Fruit fly (Drosophila melanogaster): Measurements from ENCODE around the gene Lcp65Ab2.

The Lcp65Ab2 gene

DNA sequence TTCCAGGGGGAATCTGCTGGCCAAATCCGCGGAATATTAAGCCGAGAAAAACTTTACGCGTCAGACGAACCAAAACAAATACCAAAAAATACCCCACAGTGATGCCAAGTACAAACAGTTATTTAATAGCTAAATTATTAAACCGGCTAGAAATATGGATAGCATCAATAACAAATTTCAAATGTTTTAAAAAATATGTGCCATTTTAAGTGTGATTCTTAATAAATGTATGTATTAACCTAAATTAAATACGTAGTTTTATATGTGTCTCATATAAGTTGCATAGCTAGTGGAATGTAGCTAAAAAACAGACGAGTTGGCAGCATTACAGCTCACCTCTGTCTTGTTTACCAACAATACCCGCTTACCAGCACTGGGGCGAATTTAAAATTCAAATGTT is 35.3 kb downstream of the Lcp65Ab2 start, which contains the start of gene CG10274 (continued):
- TF ChIP-seq kah (GFP tag; optimal IDR thresholded peaks at IDR 0.05) (no peak), slbo (GFP tag; IDR thresholded peaks at IDR 0.05) (peak; percentile 84), dmrt99B (tag; optimal IDR thresholded peaks at IDR 0.05) (no peak), CG15479 (GFP tag; optimal IDR thresholded peaks at IDR 0.05) (no peak), CG17912 (GFP tag; optimal IDR thresholded peaks at IDR 0.05) (no peak), CG16863 (GFP tag; optimal IDR thresholded peaks at IDR 0.05) (peak; percentile 64), Tbp (GFP tag; optimal IDR thresholded peaks at IDR 0.05) (peak; percentile 56), CG8944 (GFP tag; optimal IDR thresholded peaks at IDR 0.05) (peak; percentile 63)

dm6 chr3L:6184884-6185438 is 38.5 kb downstream of the Lcp65Ab2 start, which contains the start of the genes D19B and CG43293:
Gene D19B (minus strand): TSS chr3L:6184920.
Gene CG43293 (plus strand): TSS chr3L:6185189.
- TF ChIP-seq Dad (GFP tag; optimal IDR thresholded peaks at IDR 0.05), result peak; percentile 80
- TF ChIP-seq pan (optimal IDR thresholded peaks at IDR 0.05), result peak in 1 of 2 experiments; percentile 36
- peak in 1 of 2 experiments; percentile 92 for TF ChIP-seq pan (GFP tag; optimal IDR thresholded peaks at IDR 0.05 in 1 of 2, IDR thresholded peaks at IDR 0.05 in 1 of 2)
- TF ChIP-seq Eip74EF (GFP tag; optimal IDR thresholded peaks at IDR 0.05), result no peak
- TF ChIP-seq CG31388 (GFP tag; optimal IDR thresholded peaks at IDR 0.05), result peak; percentile 66
- TF ChIP-seq Ada2b (GFP tag; IDR thresholded peaks at IDR 0.05), result peak; percentile 90
- peak in 1 of 2 experiments; percentile 38 for TF ChIP-seq crp (GFP tag; optimal IDR thresholded peaks at IDR 0.05)
- peak; percentile 57 for TF ChIP-seq disco-r (GFP tag; optimal IDR thresholded peaks at IDR 0.05)
- TF ChIP-seq ash1 (GFP tag; optimal IDR thresholded peaks at IDR 0.05), result peak; percentile 78
- TF ChIP-seq jigr1 (GFP tag; IDR thresholded peaks at IDR 0.05), result 0 out of 3 replicates have a peak, but pooled peaks have one; percentile 24
- peak; percentile 87 for TF ChIP-seq stc (GFP tag; IDR thresholded peaks at IDR 0.05)
- TF ChIP-seq Hr39 (optimal IDR thresholded peaks at IDR 0.05), result no peak
- peak; percentile 78 for TF ChIP-seq lbe (GFP tag; optimal IDR thresholded peaks at IDR 0.05)
- peak; percentile 88 for TF ChIP-seq Aef1 (GFP tag; IDR thresholded peaks at IDR 0.05)
- peak; percentile 54 for TF ChIP-seq CG15073 (GFP tag; optimal IDR thresholded peaks at IDR 0.05)
- TF ChIP-seq hkb (optimal IDR thresholded peaks at IDR 0.05), result no peak
- TF ChIP-seq hkb (GFP tag; IDR thresholded peaks at IDR 0.05), result peak; percentile 91
- peak; percentile 74 for TF ChIP-seq CG14710 (tag; optimal IDR thresholded peaks at IDR 0.05)
- peak; percentile 81 for TF ChIP-seq fd3F (GFP tag; optimal IDR thresholded peaks at IDR 0.05)
- TF ChIP-seq E2f1 (GFP tag; IDR thresholded peaks at IDR 0.05), result peak; percentile 91
- peak; percentile 81 for TF ChIP-seq BtbVII (GFP tag; optimal IDR thresholded peaks at IDR 0.05)
- TF ChIP-seq ara (GFP tag; IDR thresholded peaks at IDR 0.05), result peak; percentile 88
- peak; percentile 89 for TF ChIP-seq Hr3 (GFP tag; optimal IDR thresholded peaks at IDR 0.05)
- TF ChIP-seq CG31224 (GFP tag; IDR thresholded peaks at IDR 0.05), result peak; percentile 76
- peak; percentile 85 for TF ChIP-seq shn (GFP tag; optimal IDR thresholded peaks at IDR 0.05)
- TF ChIP-seq Poxn (GFP tag; IDR thresholded peaks at IDR 0.05), result peak; percentile 73
- peak; percentile 61 for TF ChIP-seq CG7928 (GFP tag; optimal IDR thresholded peaks at IDR 0.05)
- 0 out of 2 replicates have a peak, but pooled peaks have one; percentile 54 for TF ChIP-seq toy (GFP tag; IDR thresholded peaks at IDR 0.05)
- TF ChIP-seq CG32767 (GFP tag; IDR thresholded peaks at IDR 0.05), result peak; percentile 84
- peak; percentile 47 for TF ChIP-seq TFAM (GFP tag; optimal IDR thresholded peaks at IDR 0.05)
- peak; percentile 86 for TF ChIP-seq CG4730 (GFP tag; IDR thresholded peaks at IDR 0.05)
- no peak for TF ChIP-seq mld (GFP tag; IDR thresholded peaks at IDR 0.05; ENCODE audit: partially characterized antibody)
- TF ChIP-seq CG15601 (tag; optimal IDR thresholded peaks at IDR 0.05), result peak; percentile 73
- no peak for TF ChIP-seq CG14860 (GFP tag; IDR thresholded peaks at IDR 0.05; ENCODE audit: partially characterized antibody)
- peak; percentile 90 for TF ChIP-seq Six4 (GFP tag; optimal IDR thresholded peaks at IDR 0.05)
- TF ChIP-seq CG10209 (GFP tag; optimal IDR thresholded peaks at IDR 0.05), result peak; percentile 91
- peak; percentile 89 for TF ChIP-seq Mrtf (GFP tag; IDR thresholded peaks at IDR 0.05)
- peak; percentile 90 for TF ChIP-seq Dbx (GFP tag; IDR thresholded peaks at IDR 0.05)
- peak; percentile 90 for TF ChIP-seq ken (GFP tag; IDR thresholded peaks at IDR 0.05)
- peak; percentile 82 for TF ChIP-seq CG4617 (GFP tag; optimal IDR thresholded peaks at IDR 0.05; ENCODE audit: borderline replicate concordance)
- TF ChIP-seq sr (GFP tag; IDR thresholded peaks at IDR 0.05), result peak; percentile 61
- TF ChIP-seq sima (GFP tag; optimal IDR thresholded peaks at IDR 0.05), result peak; percentile 23

All from whole organism, embryonic.